Fruit fly (Drosophila melanogaster) whole organism, embryonic: ENCODE data around the gene MESR3.

ENCODE experiments used
- Abd-B ChIP-seq: fragments of 200-800 bp; sonication (Bioruptor generic); optimal IDR thresholded peaks from 2 replicates; lab custom pipeline; 2018; ENCODE audit warnings: missing biosample characterization, mild to moderate bottlenecking, missing genetic modification characterization, moderate library complexity
- Atf3 ChIP-seq: fragments of 200-800 bp; sonication (Bioruptor generic); optimal IDR thresholded peaks from 3 replicates; lab custom pipeline; 2016; ENCODE audit warnings: missing biosample characterization, missing genetic modification characterization
- CG10267 ChIP-seq: fragments of 200-800 bp; sonication (Bioruptor generic); optimal IDR thresholded peaks from 2 replicates; lab custom pipeline; 2018; ENCODE audit warnings: missing biosample characterization, mild to moderate bottlenecking, missing genetic modification characterization, moderate library complexity
- CG11456 ChIP-seq: fragments of 200-800 bp; sonication (Bioruptor generic); IDR thresholded peaks from 3 replicates; pipeline ENCODE4 v1.3.6; 2022; ENCODE audit warnings: missing biosample characterization, missing genetic modification characterization
- CG12769 ChIP-seq: fragments of 200-800 bp; sonication (Bioruptor generic); optimal IDR thresholded peaks from 2 replicates; lab custom pipeline; 2019; ENCODE audit warnings: missing biosample characterization, mild to moderate bottlenecking, missing genetic modification characterization, moderate library complexity
- CG14860 ChIP-seq: fragments of 200-800 bp; sonication (Bioruptor generic); IDR thresholded peaks from 3 replicates; pipeline ENCODE4 v1.3.6; 2022; ENCODE audit warnings: missing biosample characterization, missing genetic modification characterization; ENCODE audit not compliant: partially characterized antibody
- CG15073 ChIP-seq: fragments of 200-800 bp; sonication (Bioruptor generic); optimal IDR thresholded peaks from 2 replicates; lab custom pipeline; 2016; ENCODE audit warnings: missing biosample characterization, missing genetic modification characterization
- CG17802 ChIP-seq: fragments of 200-800 bp; sonication (Bioruptor generic); optimal IDR thresholded peaks from 2 replicates; lab custom pipeline; 2018; ENCODE audit warnings: missing biosample characterization, mild to moderate bottlenecking, missing genetic modification characterization, moderate library complexity
- CG31365 ChIP-seq: fragments of 200-800 bp; sonication (Bioruptor generic); optimal IDR thresholded peaks from 2 replicates; lab custom pipeline; 2018; ENCODE audit warnings: missing biosample characterization, mild to moderate bottlenecking, missing genetic modification characterization
- CG32532 ChIP-seq: fragments of 200-800 bp; sonication (Bioruptor generic); IDR thresholded peaks from 2 replicates; pipeline ENCODE4 v1.3.6; 2022; ENCODE audit warnings: missing biosample characterization, missing genetic modification characterization
- CG33213 ChIP-seq: fragments of 200-800 bp; sonication (Bioruptor generic); optimal IDR thresholded peaks from 3 replicates; lab custom pipeline; 2016; ENCODE audit warnings: missing biosample characterization, missing genetic modification characterization
- CG3838 ChIP-seq: fragments of 200-800 bp; sonication (Bioruptor generic); optimal IDR thresholded peaks from 3 replicates; lab custom pipeline; 2016; ENCODE audit warnings: missing biosample characterization, missing genetic modification characterization
- CG42726 ChIP-seq: fragments of 200-800 bp; sonication (Bioruptor generic); IDR thresholded peaks from 2 replicates; pipeline ENCODE4 v1.3.6; 2022; ENCODE audit warnings: missing biosample characterization, missing genetic modification characterization; ENCODE audit not compliant: partially characterized antibody
- CG4328 ChIP-seq: fragments of 200-800 bp; sonication (Bioruptor generic); optimal IDR thresholded peaks from 3 replicates; lab custom pipeline; 2017; ENCODE audit warnings: missing biosample characterization, missing genetic modification reagents, missing genetic modification characterization
- CG4404 ChIP-seq: fragments of 200-800 bp; sonication (Bioruptor generic); IDR thresholded peaks from 2 replicates; pipeline ENCODE4 v1.3.6; 2022; ENCODE audit warnings: missing biosample characterization, missing genetic modification characterization
- CG4424 ChIP-seq: fragments of 200-800 bp; sonication (Bioruptor generic); optimal IDR thresholded peaks from 3 replicates; lab custom pipeline; 2016; ENCODE audit warnings: missing biosample characterization, missing genetic modification characterization
- CG6175 ChIP-seq: fragments of 200-800 bp; sonication (Bioruptor generic); IDR thresholded peaks from 3 replicates; pipeline ENCODE4 v1.3.6; 2022; ENCODE audit warnings: missing biosample characterization, missing genetic modification characterization
- CG7928 ChIP-seq: fragments of 200-800 bp; sonication (Bioruptor generic); optimal IDR thresholded peaks from 2 replicates; lab custom pipeline; 2017; ENCODE audit warnings: missing biosample characterization, mild to moderate bottlenecking, missing genetic modification characterization
- CG9215 ChIP-seq: fragments of 200-800 bp; sonication (Bioruptor generic); IDR thresholded peaks from 2 replicates; pipeline ENCODE4 v1.3.6; 2022; ENCODE audit warnings: missing biosample characterization, missing genetic modification characterization
- CG9437 ChIP-seq: fragments of 200-800 bp; sonication (Bioruptor generic); optimal IDR thresholded peaks from 2 replicates; lab custom pipeline; 2018; ENCODE audit warnings: missing biosample characterization, mild to moderate bottlenecking, missing genetic modification characterization
- CG9797 ChIP-seq: fragments of 200-800 bp; sonication (Bioruptor generic); optimal IDR thresholded peaks from 3 replicates; lab custom pipeline; 2018; ENCODE audit warnings: missing biosample characterization, mild to moderate bottlenecking, missing genetic modification characterization
- Dad ChIP-seq: fragments of 200-800 bp; sonication (Bioruptor generic); optimal IDR thresholded peaks from 3 replicates; lab custom pipeline; 2016; ENCODE audit warnings: missing biosample characterization, missing genetic modification characterization
- Eip74EF ChIP-seq, 2 experiments: fragments of 200-800 bp in 1 of 2; fragments of >200 bp in 1 of 2; sonication (Bioruptor generic) in 1 of 2; optimal IDR thresholded peaks; 2 replicates each; lab custom pipeline; 2017 to 2019; ENCODE audit warnings: missing biosample characterization in 2 of 2, missing genetic modification characterization in 2 of 2, mild to moderate bottlenecking in 1 of 2, moderate library complexity in 1 of 2
- Fer1 ChIP-seq: fragments of 200-800 bp; sonication (Bioruptor generic); optimal IDR thresholded peaks from 2 replicates; lab custom pipeline; 2017; ENCODE audit warnings: missing biosample characterization, mild to moderate bottlenecking, missing genetic modification characterization
- HLH4C ChIP-seq: fragments of 200-800 bp; sonication (Bioruptor generic); IDR thresholded peaks from 3 replicates; pipeline ENCODE4 v1.3.6; 2022; ENCODE audit warnings: missing biosample characterization, missing genetic modification characterization; ENCODE audit not compliant: partially characterized antibody
- Hmx ChIP-seq: fragments of 200-800 bp; sonication (Bioruptor generic); optimal IDR thresholded peaks from 2 replicates; lab custom pipeline; 2016; ENCODE audit warnings: missing biosample characterization, missing genetic modification characterization
- MBD-R2 ChIP-seq: fragments of 200-800 bp; sonication (Bioruptor generic); IDR thresholded peaks from 2 replicates; pipeline ENCODE4 v1.3.6; 2022; ENCODE audit warnings: missing biosample characterization, missing genetic modification characterization
- MTF-1 ChIP-seq: fragments of 200-800 bp; sonication (Bioruptor generic); optimal IDR thresholded peaks from 2 replicates; lab custom pipeline; 2018; ENCODE audit warnings: missing biosample characterization, mild to moderate bottlenecking, missing genetic modification characterization, borderline replicate concordance
- Mrtf ChIP-seq: fragments of 200-800 bp; sonication (Bioruptor generic); IDR thresholded peaks from 3 replicates; pipeline ENCODE4 v1.3.6; 2022; ENCODE audit warnings: missing biosample characterization, missing genetic modification characterization
- Nf-YB ChIP-seq: fragments of 200-800 bp; sonication (Bioruptor generic); optimal IDR thresholded peaks from 3 replicates; lab custom pipeline; 2019; ENCODE audit warnings: missing biosample characterization, mild to moderate bottlenecking, missing genetic modification characterization, moderate library complexity
- Nf-YC ChIP-seq: fragments of 200-800 bp; optimal IDR thresholded peaks from 3 replicates; lab custom pipeline; 2019; ENCODE audit warnings: missing biosample characterization, mild to moderate bottlenecking, missing genetic modification characterization, moderate library complexity
- ase ChIP-seq: fragments of 200-800 bp; sonication (Bioruptor generic); IDR thresholded peaks from 3 replicates; pipeline ENCODE4 v1.3.6; 2022; ENCODE audit warnings: missing biosample characterization, missing genetic modification characterization
- bcd ChIP-seq: fragments of 200-800 bp; sonication (Bioruptor generic); optimal IDR thresholded peaks from 2 replicates; lab custom pipeline; 2017; ENCODE audit warnings: missing biosample characterization, mild to moderate bottlenecking, missing genetic modification characterization
- br ChIP-seq: fragments of >200 bp; optimal IDR thresholded peaks from 2 replicates; lab custom pipeline; 2017
- cad ChIP-seq: fragments of >200 bp; optimal IDR thresholded peaks from 2 replicates; lab custom pipeline; 2017; ENCODE audit warnings: missing biosample characterization, missing genetic modification characterization
- caup ChIP-seq: fragments of 200-800 bp; sonication (Bioruptor generic); optimal IDR thresholded peaks from 3 replicates; lab custom pipeline; 2017; ENCODE audit warnings: missing biosample characterization, mild to moderate bottlenecking, missing genetic modification characterization, moderate library complexity; ENCODE audit not compliant: severe bottlenecking
- esg ChIP-seq: fragments of 200-800 bp; sonication (Bioruptor generic); conservative IDR thresholded peaks from 2 replicates; pipeline ENCODE4 v1.3.6; 2022; ENCODE audit warnings: missing biosample characterization, missing genetic modification characterization
- ewg ChIP-seq: fragments of 200-800 bp; sonication (Bioruptor generic); optimal IDR thresholded peaks from 3 replicates; lab custom pipeline; 2017; ENCODE audit warnings: mild to moderate bottlenecking, missing biosample characterization, missing genetic modification reagents, missing genetic modification characterization
- fd64A ChIP-seq: fragments of 200-800 bp; sonication (Bioruptor generic); optimal IDR thresholded peaks from 3 replicates; lab custom pipeline; 2018; ENCODE audit warnings: missing biosample characterization, mild to moderate bottlenecking, missing genetic modification characterization
- inv ChIP-seq: fragments of 200-800 bp; sonication (Bioruptor generic); IDR thresholded peaks from 2 replicates; pipeline ENCODE4 v1.3.6; 2022; ENCODE audit warnings: missing biosample characterization, missing genetic modification characterization; ENCODE audit not compliant: partially characterized antibody
- kay ChIP-seq: fragments of 200-800 bp; sonication (Bioruptor generic); optimal IDR thresholded peaks from 2 replicates; lab custom pipeline; 2016; ENCODE audit warnings: missing biosample characterization, missing genetic modification characterization
- kni ChIP-seq: fragments of 200-800 bp; sonication (Bioruptor generic); optimal IDR thresholded peaks from 3 replicates; lab custom pipeline; 2017; ENCODE audit warnings: mild to moderate bottlenecking, missing biosample characterization, missing genetic modification reagents, missing genetic modification characterization
- lmd ChIP-seq: fragments of 200-800 bp; sonication (Bioruptor generic); IDR thresholded peaks from 2 replicates; pipeline ENCODE4 v1.3.6; 2022; ENCODE audit warnings: missing biosample characterization, missing genetic modification characterization
- nerfin-1 ChIP-seq: fragments of 200-800 bp; sonication (Bioruptor generic); optimal IDR thresholded peaks from 3 replicates; lab custom pipeline; 2019; ENCODE audit warnings: missing biosample characterization, mild to moderate bottlenecking, missing genetic modification characterization, moderate library complexity
- nmo ChIP-seq: fragments of 200-800 bp; sonication (Bioruptor generic); optimal IDR thresholded peaks from 2 replicates; lab custom pipeline; 2018; ENCODE audit warnings: missing biosample characterization, mild to moderate bottlenecking, missing genetic modification characterization, moderate library complexity
- ranshi ChIP-seq: fragments of 200-800 bp; sonication (Bioruptor generic); IDR thresholded peaks from 2 replicates; pipeline ENCODE4 v1.3.6; 2022; ENCODE audit warnings: missing biosample characterization, missing genetic modification characterization
- tap ChIP-seq: fragments of 200-800 bp; optimal IDR thresholded peaks from 3 replicates; lab custom pipeline; 2019; ENCODE audit warnings: missing biosample characterization, mild to moderate bottlenecking, missing genetic modification characterization, moderate library complexity
- trh ChIP-seq: fragments of 200-800 bp; sonication (Bioruptor generic); optimal IDR thresholded peaks from 2 replicates; lab custom pipeline; 2016; ENCODE audit warnings: missing biosample characterization, missing genetic modification characterization
- ttk ChIP-seq: fragments of 200-800 bp; sonication (Bioruptor generic); IDR thresholded peaks from 2 replicates; pipeline ENCODE4 v2.1.2; 2022; ENCODE audit warnings: missing biosample characterization, missing genetic modification characterization
- vfl ChIP-seq: fragments of 200-800 bp; sonication (Bioruptor generic); optimal IDR thresholded peaks from 2 replicates; lab custom pipeline; 2016; ENCODE audit warnings: missing biosample characterization, missing genetic modification characterization

The MESR3 gene

DNA sequence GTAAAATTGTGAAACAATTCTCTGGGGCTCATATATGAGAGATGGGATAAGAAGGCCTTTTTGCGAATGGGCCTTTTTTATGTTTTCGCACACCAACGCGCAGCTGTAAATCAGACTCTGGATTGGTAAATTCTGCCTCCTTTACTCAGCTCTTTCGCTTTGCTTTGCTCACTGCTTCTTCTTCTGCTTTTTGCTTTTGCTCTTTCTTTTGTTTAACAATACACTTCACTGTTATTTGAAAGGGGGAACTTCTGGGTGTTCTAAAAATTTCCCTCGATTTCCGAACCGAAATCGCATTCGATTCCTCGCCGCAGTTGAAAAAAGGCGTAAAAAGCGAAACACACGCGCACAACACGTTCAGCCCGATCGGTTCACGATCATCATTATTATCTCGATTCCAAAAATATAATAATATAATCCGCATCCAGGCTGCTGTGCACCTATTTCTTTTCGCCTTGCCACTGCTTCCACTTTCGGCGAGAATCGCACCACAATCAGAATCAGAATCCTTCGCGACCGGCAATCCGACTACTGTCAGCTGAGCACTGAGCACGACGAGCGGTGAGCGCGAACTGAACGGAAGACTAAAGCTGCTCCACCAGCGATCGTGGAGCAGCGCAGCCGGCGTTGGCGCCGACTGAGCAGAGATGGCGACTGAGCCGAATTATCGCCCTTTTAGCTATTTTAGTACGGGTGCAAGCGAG lies 45.2 kb upstream of the MESR3 start (continued):
- TF ChIP-seq nmo (GFP tag; lab: Kevin White, UChicago): no peak
- TF ChIP-seq Mrtf (GFP tag; lab: Robert Waterston, UW): no peak
- no peak for TF ChIP-seq trh (GFP tag; lab: Kevin White, UChicago)
- no peak for TF ChIP-seq CG11456 (GFP tag; lab: Robert Waterston, UW)
- no peak for TF ChIP-seq CG4404 (GFP tag; lab: Robert Waterston, UW)
- 0 out of 3 replicates have a peak, but pooled peaks have one; percentile 37 for TF ChIP-seq CG14860 (GFP tag; lab: Robert Waterston, UW)
- no peak for TF ChIP-seq fd64A
- TF ChIP-seq CG9437 (GFP tag; lab: Kevin White, UChicago): no peak
- no peak for TF ChIP-seq kni
- peak; percentile 36 for TF ChIP-seq MTF-1 (GFP tag; lab: Kevin White, UChicago)
- TF ChIP-seq ewg (GFP tag; lab: Kevin White, UChicago): no peak
- TF ChIP-seq Nf-YB (GFP tag; lab: Kevin White, UChicago): no peak
- TF ChIP-seq CG4424 (GFP tag; lab: Kevin White, UChicago): no peak
- TF ChIP-seq Fer1 (GFP tag; lab: Kevin White, UChicago): peak; percentile 45
- TF ChIP-seq ranshi (GFP tag; lab: Robert Waterston, UW): no peak
- TF ChIP-seq vfl (GFP tag; lab: Kevin White, UChicago): no peak
- no peak for TF ChIP-seq CG9215 (GFP tag; lab: Robert Waterston, UW)
- TF ChIP-seq CG6175 (GFP tag; lab: Robert Waterston, UW): 0 out of 3 replicates have a peak, but pooled peaks have one; percentile 21
- TF ChIP-seq Atf3 (GFP tag; lab: Kevin White, UChicago): no peak
- no peak for TF ChIP-seq Abd-B (GFP tag; lab: Kevin White, UChicago)
- TF ChIP-seq CG15073: no peak
- no peak for TF ChIP-seq CG7928
- TF ChIP-seq MBD-R2 (GFP tag; lab: Robert Waterston, UW): peak; percentile 29; the same call in 1 of the 2 replicates
- TF ChIP-seq inv (GFP tag; lab: Robert Waterston, UW): no peak
- peak; percentile 19 for TF ChIP-seq bcd
- no peak for TF ChIP-seq ttk (GFP tag; lab: Robert Waterston, UW)
- no peak for TF ChIP-seq CG3838
- no peak for TF ChIP-seq CG9797
- TF ChIP-seq CG12769: peak; percentile 45
- TF ChIP-seq CG10267 (tag; lab: Kevin White, UChicago): no peak
- TF ChIP-seq CG4328 (GFP tag; lab: Kevin White, UChicago): no peak
- TF ChIP-seq CG17802 (tag; lab: Kevin White, UChicago): no peak
- no peak for TF ChIP-seq esg (GFP tag; lab: Robert Waterston, UW)
- TF ChIP-seq tap: no peak
- TF ChIP-seq caup (GFP tag; lab: Kevin White, UChicago): peak; percentile 44
- no peak for TF ChIP-seq ase
- no peak for TF ChIP-seq CG33213 (GFP tag; lab: Kevin White, UChicago)
- no peak for TF ChIP-seq CG31365 (tag; lab: Kevin White, UChicago)
- TF ChIP-seq br (lab: Kevin White, UChicago): no peak
- TF ChIP-seq HLH4C: no peak; the same call in 2 of the 3 replicates
- TF ChIP-seq cad: no peak
- peak; percentile 81; the same call in 1 of the 2 replicates for TF ChIP-seq CG42726 (GFP tag; lab: Robert Waterston, UW)
- TF ChIP-seq kay (GFP tag; lab: Kevin White, UChicago): no peak
- no peak for TF ChIP-seq Eip74EF (GFP tag; optimal IDR thresholded peaks at IDR 0.05; lab: Kevin White, UChicago)
- TF ChIP-seq CG32532 (GFP tag; lab: Robert Waterston, UW): no peak; the same call in 1 of the 2 replicates
- no peak for TF ChIP-seq Nf-YC (tag; lab: Kevin White, UChicago)
- no peak for TF ChIP-seq lmd (GFP tag; lab: Robert Waterston, UW)
- no peak for TF ChIP-seq nerfin-1 (tag; lab: Kevin White, UChicago)
- no peak for TF ChIP-seq Hmx (GFP tag; lab: Kevin White, UChicago)
- no peak for TF ChIP-seq Dad (GFP tag; lab: Kevin White, UChicago)
